Worm (Caenorhabditis elegans): ENCODE results near the gene jbts-14.

DNA sequence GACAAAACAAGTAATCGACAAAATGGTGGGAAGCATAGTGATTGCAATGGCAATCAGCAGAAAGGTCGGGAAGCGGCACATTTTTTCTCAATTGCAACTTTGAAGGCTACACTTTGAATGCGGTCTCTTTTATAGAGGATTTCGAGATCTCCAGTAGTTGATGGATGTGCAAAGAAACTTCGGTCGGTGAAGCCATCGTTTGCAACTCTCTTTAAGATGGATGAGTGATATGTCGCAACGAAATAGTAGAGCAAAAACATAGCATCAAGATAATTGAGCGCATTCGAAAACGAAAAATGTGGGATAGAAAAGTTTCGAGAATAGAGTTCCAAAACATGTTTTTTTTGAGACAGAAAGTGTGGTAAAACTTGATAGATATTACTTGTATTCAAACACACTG, 23.2 kb downstream of the jbts-14 start, which contains the start of gene EGAP4.1:
- TF ChIP-seq scrt-1 (GFP tag; IDR thresholded peaks at IDR 0.05) (no peak), B0310.2 (tag; optimal IDR thresholded peaks at IDR 0.05) (no peak), F13C5.2 (tag; optimal IDR thresholded peaks at IDR 0.05) (no peak), ets-7 (tag; optimal IDR thresholded peaks at IDR 0.05) (no peak), hmbx-1 (tag; optimal IDR thresholded peaks at IDR 0.05) (no peak), flt-1 (GFP tag; IDR thresholded peaks at IDR 0.05) (no peak), ceh-36 (tag; optimal IDR thresholded peaks at IDR 0.05) (no peak), ama-1 (optimal IDR thresholded peaks at IDR 0.05) (no peak), hnd-1 (tag; optimal IDR thresholded peaks at IDR 0.05) (no peak), ceh-13 (GFP tag; optimal IDR thresholded peaks at IDR 0.05) (no peak), hmg-4 (GFP tag; optimal IDR thresholded peaks at IDR 0.05) (no peak)
